Fruit fly (Drosophila melanogaster) whole organism, prepupa: ENCODE measurements around the gene hgo.

ENCODE experiments used
- Blimp-1 ChIP-seq: fragments of 200-800 bp; sonication (Bioruptor generic); optimal IDR thresholded peaks from 3 replicates; lab custom pipeline; 2017; ENCODE audit warnings: missing biosample characterization, missing genetic modification characterization, mild to moderate bottlenecking, moderate library complexity, missing genetic modification reagents
- CG10669 ChIP-seq: fragments of 200-800 bp; sonication (Bioruptor generic); optimal IDR thresholded peaks from 3 replicates; lab custom pipeline; 2018; ENCODE audit warnings: missing biosample characterization, mild to moderate bottlenecking, missing genetic modification characterization, moderate library complexity
- CG11294 ChIP-seq: fragments of 200-800 bp; sonication (Bioruptor generic); IDR thresholded peaks from 2 replicates; pipeline ENCODE4 v1.3.6; 2022; ENCODE audit warnings: missing biosample characterization, missing genetic modification characterization
- CG11762 ChIP-seq: fragments of 200-800 bp; sonication (Bioruptor generic); optimal IDR thresholded peaks from 3 replicates; lab custom pipeline; 2016; ENCODE audit warnings: missing biosample characterization, missing genetic modification characterization; ENCODE audit not compliant: insufficient read depth
- CG11902 ChIP-seq: fragments of 200-800 bp; sonication (Bioruptor generic); optimal IDR thresholded peaks from 3 replicates; lab custom pipeline; 2016; ENCODE audit warnings: missing biosample characterization, missing genetic modification characterization
- CG15336 ChIP-seq: fragments of 200-800 bp; sonication (Bioruptor generic); IDR thresholded peaks from 2 replicates; pipeline ENCODE4 v1.3.6; 2022; ENCODE audit warnings: missing biosample characterization, missing genetic modification characterization
- CG1621 ChIP-seq: fragments of 200-800 bp; sonication (Bioruptor generic); optimal IDR thresholded peaks from 3 replicates; lab custom pipeline; 2018; ENCODE audit warnings: missing biosample characterization, mild to moderate bottlenecking, missing genetic modification characterization
- CG32006 ChIP-seq: fragments of 200-800 bp; sonication (Bioruptor generic); optimal IDR thresholded peaks from 3 replicates; lab custom pipeline; 2017; ENCODE audit warnings: missing biosample characterization, mild to moderate bottlenecking, missing genetic modification characterization
- CG34406 ChIP-seq: fragments of 200-800 bp; sonication (Bioruptor generic); optimal IDR thresholded peaks from 3 replicates; lab custom pipeline; 2016; ENCODE audit warnings: missing biosample characterization, missing genetic modification characterization
- CG3919 ChIP-seq: fragments of 200-800 bp; sonication (Bioruptor generic); optimal IDR thresholded peaks from 3 replicates; lab custom pipeline; 2016; ENCODE audit warnings: missing biosample characterization, missing genetic modification characterization
- CG4318 ChIP-seq: fragments of 200-800 bp; sonication (Bioruptor generic); optimal IDR thresholded peaks from 3 replicates; lab custom pipeline; 2017; ENCODE audit warnings: missing biosample characterization, mild to moderate bottlenecking, missing genetic modification characterization
- CG6276 ChIP-seq: fragments of 200-800 bp; sonication (Bioruptor generic); optimal IDR thresholded peaks from 2 replicates; lab custom pipeline; 2017; ENCODE audit warnings: missing biosample characterization, mild to moderate bottlenecking, missing genetic modification characterization
- CG6792 ChIP-seq: fragments of 200-800 bp; sonication (Bioruptor generic); optimal IDR thresholded peaks from 3 replicates; lab custom pipeline; 2016; ENCODE audit warnings: missing biosample characterization, missing genetic modification characterization
- CG6808 ChIP-seq: fragments of 200-800 bp; sonication (Bioruptor generic); optimal IDR thresholded peaks from 3 replicates; lab custom pipeline; 2017; ENCODE audit warnings: missing biosample characterization, missing genetic modification characterization, mild to moderate bottlenecking, moderate library complexity, missing genetic modification reagents
- CG6854 ChIP-seq: fragments of 200-800 bp; sonication (Bioruptor generic); optimal IDR thresholded peaks from 2 replicates; lab custom pipeline; 2017; ENCODE audit warnings: missing biosample characterization, mild to moderate bottlenecking, missing genetic modification characterization
- CG7368 ChIP-seq: fragments of 200-800 bp; sonication (Bioruptor generic); optimal IDR thresholded peaks from 3 replicates; lab custom pipeline; 2016; ENCODE audit warnings: missing biosample characterization, missing genetic modification characterization
- CG8119 ChIP-seq: fragments of 200-800 bp; sonication (Bioruptor generic); IDR thresholded peaks from 3 replicates; pipeline ENCODE4 v1.3.6; 2022; ENCODE audit warnings: missing biosample characterization, missing genetic modification characterization
- CG8632 ChIP-seq: fragments of 200-800 bp; sonication (Bioruptor generic); optimal IDR thresholded peaks from 3 replicates; lab custom pipeline; 2016; ENCODE audit warnings: missing biosample characterization, missing genetic modification characterization
- CG9139 ChIP-seq: fragments of 200-800 bp; sonication (Bioruptor generic); optimal IDR thresholded peaks from 3 replicates; lab custom pipeline; 2017; ENCODE audit warnings: missing biosample characterization, mild to moderate bottlenecking, missing genetic modification characterization
- Eip78C ChIP-seq: fragments of 200-800 bp; sonication (Bioruptor generic); peaks from one replicate; lab custom pipeline; 2016; ENCODE audit warnings: missing biosample characterization, missing genetic modification characterization
- Eip93F ChIP-seq: fragments of 200-800 bp; sonication (Bioruptor generic); optimal IDR thresholded peaks from 2 replicates; lab custom pipeline; 2016; ENCODE audit warnings: missing biosample characterization, mild to moderate bottlenecking, missing genetic modification characterization
- Ets96B ChIP-seq: fragments of 200-800 bp; optimal IDR thresholded peaks from 2 replicates; lab custom pipeline; 2019; ENCODE audit warnings: missing biosample characterization, mild to moderate bottlenecking, missing genetic modification characterization, moderate library complexity
- Gug ChIP-seq: fragments of 200-800 bp; sonication (Bioruptor generic); IDR thresholded peaks from 2 replicates; pipeline ENCODE4 v1.3.6; 2022; ENCODE audit warnings: missing biosample characterization, missing genetic modification characterization
- Hr4 ChIP-seq: fragments of 200-800 bp; sonication (Bioruptor generic); optimal IDR thresholded peaks from 3 replicates; lab custom pipeline; 2016; ENCODE audit warnings: missing biosample characterization, missing genetic modification characterization
- Lpt ChIP-seq: fragments of 200-800 bp; sonication (Bioruptor generic); optimal IDR thresholded peaks from 3 replicates; lab custom pipeline; 2016; ENCODE audit warnings: missing biosample characterization, missing genetic modification characterization
- Met ChIP-seq: fragments of 200-800 bp; sonication (Bioruptor generic); optimal IDR thresholded peaks from 3 replicates; lab custom pipeline; 2016; ENCODE audit warnings: missing biosample characterization, missing genetic modification characterization
- OdsH ChIP-seq: fragments of 200-800 bp; sonication (Bioruptor generic); optimal IDR thresholded peaks from 3 replicates; lab custom pipeline; 2016; ENCODE audit warnings: missing biosample characterization, missing genetic modification characterization
- Smox ChIP-seq: fragments of 200-800 bp; sonication (Bioruptor generic); optimal IDR thresholded peaks from 3 replicates; lab custom pipeline; 2016; ENCODE audit warnings: missing biosample characterization, missing genetic modification characterization
- Sox15 ChIP-seq: fragments of 200-800 bp; sonication (Bioruptor generic); optimal IDR thresholded peaks from 3 replicates; lab custom pipeline; 2016; ENCODE audit warnings: missing biosample characterization, missing genetic modification characterization
- achi ChIP-seq: fragments of 200-800 bp; sonication (Bioruptor generic); optimal IDR thresholded peaks from 3 replicates; lab custom pipeline; 2016; ENCODE audit warnings: missing biosample characterization, missing genetic modification characterization
- acj6 ChIP-seq: fragments of 200-800 bp; sonication (Bioruptor generic); optimal IDR thresholded peaks from 3 replicates; lab custom pipeline; 2016; ENCODE audit warnings: missing biosample characterization, missing genetic modification characterization
- cyc ChIP-seq: fragments of 200-800 bp; sonication (Bioruptor generic); optimal IDR thresholded peaks from 3 replicates; lab custom pipeline; 2016; ENCODE audit warnings: missing biosample characterization, missing genetic modification characterization
- dac ChIP-seq: fragments of 200-800 bp; sonication (Bioruptor generic); optimal IDR thresholded peaks from 2 replicates; lab custom pipeline; 2017; ENCODE audit warnings: missing biosample characterization, mild to moderate bottlenecking, missing genetic modification characterization
- dsx ChIP-seq: fragments of 200-800 bp; optimal IDR thresholded peaks from 3 replicates; lab custom pipeline; 2019; ENCODE audit warnings: missing biosample characterization, mild to moderate bottlenecking, missing genetic modification characterization, moderate library complexity; ENCODE audit not compliant: poor library complexity, severe bottlenecking
- eg ChIP-seq: fragments of 200-800 bp; sonication (Bioruptor generic); IDR thresholded peaks from 3 replicates; pipeline ENCODE4 v1.3.6; 2022; ENCODE audit warnings: missing biosample characterization, missing genetic modification characterization
- fd85E ChIP-seq: fragments of 200-800 bp; sonication (Bioruptor generic); optimal IDR thresholded peaks from 3 replicates; lab custom pipeline; 2016; ENCODE audit warnings: missing biosample characterization, missing genetic modification characterization
- fkh ChIP-seq: fragments of 200-800 bp; sonication (Bioruptor generic); optimal IDR thresholded peaks from 3 replicates; lab custom pipeline; 2017; ENCODE audit warnings: missing biosample characterization, mild to moderate bottlenecking, missing genetic modification characterization, moderate library complexity
- lz ChIP-seq: fragments of 200-800 bp; sonication (Bioruptor generic); optimal IDR thresholded peaks from 3 replicates; lab custom pipeline; 2016; ENCODE audit warnings: missing biosample characterization, missing genetic modification characterization
- pdm3 ChIP-seq: fragments of 200-800 bp; sonication (Bioruptor generic); optimal IDR thresholded peaks from 3 replicates; lab custom pipeline; 2016; ENCODE audit warnings: missing biosample characterization, missing genetic modification characterization
- ss ChIP-seq, 2 experiments: fragments of 200-800 bp; sonication (Bioruptor generic); optimal IDR thresholded peaks; 2 replicates in 1 of 2; 3 replicates in 1 of 2; lab custom pipeline; 2017 to 2018; ENCODE audit warnings: mild to moderate bottlenecking in 2 of 2, missing biosample characterization in 2 of 2, missing genetic modification characterization in 2 of 2, moderate library complexity in 1 of 2
- svp ChIP-seq: fragments of 200-800 bp; sonication (Bioruptor generic); peaks from one replicate; lab custom pipeline; 2016; ENCODE audit warnings: missing biosample characterization, missing genetic modification characterization
- topi ChIP-seq: fragments of 200-800 bp; sonication (Bioruptor generic); optimal IDR thresholded peaks from 3 replicates; lab custom pipeline; 2016; ENCODE audit warnings: missing biosample characterization, missing genetic modification characterization
- vri ChIP-seq: fragments of 200-800 bp; sonication (Bioruptor generic); optimal IDR thresholded peaks from 3 replicates; lab custom pipeline; 2016; ENCODE audit warnings: missing biosample characterization, mild to moderate bottlenecking, missing genetic modification characterization

hgo gene

dm6 chr2L:11182148-11182593 is 46.0 kb downstream of the hgo start (continued):
- TF ChIP-seq Sox15 (peak; percentile 67), Eip78C (GFP tag; lab: Kevin White, UChicago) (peak; percentile 95), Blimp-1 (GFP tag; lab: Kevin White, UChicago) (peak; percentile 75), CG6276 (GFP tag; lab: Kevin White, UChicago) (peak; percentile 36), Gug (GFP tag; lab: Robert Waterston, UW) (no peak), Smox (GFP tag; lab: Kevin White, UChicago) (peak; percentile 66), CG10669 (GFP tag; lab: Kevin White, UChicago) (peak; percentile 82), CG1621 (tag; lab: Kevin White, UChicago) (no peak), CG15336 (GFP tag; lab: Robert Waterston, UW) (peak; percentile 44; the same call in 1 of the 2 replicates), CG8119 (GFP tag; lab: Robert Waterston, UW) (no peak; the same call in 2 of the 3 replicates), CG8632 (GFP tag; lab: Kevin White, UChicago) (peak; percentile 91), CG11902 (GFP tag; lab: Kevin White, UChicago) (peak; percentile 72), dac (GFP tag; lab: Kevin White, UChicago) (no peak), CG6854 (no peak), fd85E (no peak)
- TF ChIP-seq, all 60 proteins: peak for 49

dm6 chr2L:11182610-11183243 is 46.5 kb downstream of the hgo start:
- TF ChIP-seq Eip78C (GFP tag; lab: Kevin White, UChicago) (peak; percentile 61), CG11762 (GFP tag; lab: Kevin White, UChicago) (no peak), CG6854 (peak; percentile 31), CG1621 (tag; lab: Kevin White, UChicago) (peak; percentile 5), dsx (GFP tag; lab: Kevin White, UChicago) (peak; percentile 59), CG9139 (no peak)
- TF ChIP-seq, all 60 proteins: peak for 4

dm6 chr2L:11184144-11184543 is 48.0 kb downstream of the hgo start:
- peak; percentile 83 for TF ChIP-seq CG34406 (GFP tag; lab: Kevin White, UChicago)
- TF ChIP-seq CG6808 (GFP tag; lab: Kevin White, UChicago), result peak; percentile 86
- peak; percentile 87 for TF ChIP-seq OdsH
- TF ChIP-seq fkh, result no peak
- peak; percentile 82 for TF ChIP-seq topi
- peak; percentile 67 for TF ChIP-seq CG9139
- TF ChIP-seq CG6854, result peak; percentile 30
- peak; percentile 85 for TF ChIP-seq achi (GFP tag; lab: Kevin White, UChicago)
- TF ChIP-seq dac (GFP tag; lab: Kevin White, UChicago), result peak; percentile 52
- peak; percentile 83 for TF ChIP-seq dsx (GFP tag; lab: Kevin White, UChicago)
- peak; percentile 65 for TF ChIP-seq CG7368 (GFP tag; lab: Kevin White, UChicago)
- TF ChIP-seq Met (GFP tag; lab: Kevin White, UChicago), result peak; percentile 87
- peak; percentile 4 for TF ChIP-seq Eip93F (GFP tag; lab: Kevin White, UChicago)
- TF ChIP-seq svp (GFP tag; lab: Kevin White, UChicago), result peak; percentile 92
- peak; percentile 91 for TF ChIP-seq CG3919 (GFP tag; lab: Kevin White, UChicago)
- TF ChIP-seq vri (GFP tag; lab: Kevin White, UChicago), result peak; percentile 71
- peak; percentile 59 for TF ChIP-seq CG4318 (GFP tag; lab: Kevin White, UChicago)
- peak; percentile 72 for TF ChIP-seq Hr4 (GFP tag; lab: Kevin White, UChicago)
- peak; percentile 55 for TF ChIP-seq fd85E
- TF ChIP-seq Blimp-1 (GFP tag; lab: Kevin White, UChicago), result peak; percentile 3
- peak; percentile 84 for TF ChIP-seq eg (GFP tag; lab: Robert Waterston, UW)
- peak; percentile 79 for TF ChIP-seq Smox (GFP tag; lab: Kevin White, UChicago)
- TF ChIP-seq CG32006 (GFP tag; lab: Kevin White, UChicago), result peak; percentile 82
- peak; percentile 81 for TF ChIP-seq lz (GFP tag; lab: Kevin White, UChicago)
- peak; percentile 54 for TF ChIP-seq CG11902 (GFP tag; lab: Kevin White, UChicago)
- TF ChIP-seq pdm3 (GFP tag; lab: Kevin White, UChicago), result peak; percentile 86
- peak; percentile 86 for TF ChIP-seq CG10669 (GFP tag; lab: Kevin White, UChicago)
- TF ChIP-seq acj6 (GFP tag; lab: Kevin White, UChicago), result peak; percentile 87
- TF ChIP-seq CG8632 (GFP tag; lab: Kevin White, UChicago), result peak; percentile 83
- peak; percentile 82 to 83 for TF ChIP-seq ss (GFP tag; optimal IDR thresholded peaks at IDR 0.05; lab: Kevin White, UChicago)
- peak; percentile 66 for TF ChIP-seq Gug (GFP tag; lab: Robert Waterston, UW)
- peak; percentile 91 for TF ChIP-seq Ets96B (tag; lab: Kevin White, UChicago)
- peak; percentile 79 for TF ChIP-seq CG1621 (tag; lab: Kevin White, UChicago)
- peak; percentile 69 for TF ChIP-seq Lpt (GFP tag; lab: Kevin White, UChicago)
- peak; percentile 84 for TF ChIP-seq CG6792 (GFP tag; lab: Kevin White, UChicago)
- TF ChIP-seq CG6276 (GFP tag; lab: Kevin White, UChicago), result peak; percentile 79
- peak; percentile 79 for TF ChIP-seq cyc (GFP tag; lab: Kevin White, UChicago)
- TF ChIP-seq Sox15, result peak; percentile 60
- peak; percentile 56; the same call in 1 of the 2 replicates for TF ChIP-seq CG11294 (GFP tag; lab: Robert Waterston, UW)
